Worm (Caenorhabditis elegans) whole organism, early embryonic: ENCODE data around the gene D1044.1.

Experiments
- B0310.2 ChIP-seq: sonication (generic microtip); optimal IDR thresholded peaks from 2 replicates; lab custom pipeline; 2016; ENCODE audit warnings: mild to moderate bottlenecking, missing genetic modification characterization, missing compliant biosample characterization
- F13C5.2 ChIP-seq: sonication (generic microtip); optimal IDR thresholded peaks from 2 replicates; lab custom pipeline; 2017; ENCODE audit warnings: mild to moderate bottlenecking, missing genetic modification characterization, inconsistent platforms, missing compliant biosample characterization
- aly-1 ChIP-seq: sonication (generic microtip); optimal IDR thresholded peaks from 2 replicates; lab custom pipeline; 2016; ENCODE audit warnings: missing genetic modification characterization, missing compliant biosample characterization
- ama-1 ChIP-seq: fragments of 150-350 bp; optimal IDR thresholded peaks from 2 replicates; lab custom pipeline; 2014
- ceh-13 ChIP-seq: fragments of 200-800 bp; sonication (Bioruptor generic); optimal IDR thresholded peaks from 2 replicates; lab custom pipeline; 2018; ENCODE audit warnings: mild to moderate bottlenecking, missing genetic modification characterization, missing compliant biosample characterization
- ceh-36 ChIP-seq: sonication (generic microtip); optimal IDR thresholded peaks from 2 replicates; lab custom pipeline; 2016; ENCODE audit warnings: missing genetic modification characterization, inconsistent platforms, missing compliant biosample characterization
- ets-7 ChIP-seq: sonication (generic microtip); optimal IDR thresholded peaks from 2 replicates; lab custom pipeline; 2016; ENCODE audit warnings: missing genotype, missing genetic modification characterization, missing compliant biosample characterization
- flt-1 ChIP-seq: fragments of 200-800 bp; sonication (Bioruptor generic); IDR thresholded peaks from 2 replicates; pipeline ENCODE4 v1.3.6; 2022; ENCODE audit warnings: missing genetic modification characterization, missing compliant biosample characterization
- hmbx-1 ChIP-seq: sonication (generic microtip); optimal IDR thresholded peaks from 2 replicates; lab custom pipeline; 2016; ENCODE audit warnings: mild to moderate bottlenecking, missing genetic modification characterization, missing compliant biosample characterization
- hmg-4 ChIP-seq: fragments of 200-800 bp; sonication (Bioruptor generic); optimal IDR thresholded peaks from 2 replicates; lab custom pipeline; 2018; ENCODE audit warnings: mild to moderate bottlenecking, missing genetic modification characterization, missing compliant biosample characterization
- hnd-1 ChIP-seq: sonication (generic microtip); optimal IDR thresholded peaks from 2 replicates; lab custom pipeline; 2016; ENCODE audit warnings: missing genetic modification characterization, missing compliant biosample characterization
- pes-1 ChIP-seq: fragments of 200-800 bp; sonication (Bioruptor generic); IDR thresholded peaks from 2 replicates; pipeline ENCODE4 v1.3.6; 2022; ENCODE audit warnings: missing genetic modification reagents, missing genetic modification characterization, missing compliant biosample characterization
- scrt-1 ChIP-seq: fragments of 200-800 bp; sonication (Bioruptor generic); IDR thresholded peaks from 2 replicates; pipeline ENCODE4 v1.3.6; 2022; ENCODE audit warnings: missing genetic modification characterization, missing compliant biosample characterization
- sea-1 ChIP-seq: fragments of 200-800 bp; sonication (Bioruptor generic); conservative IDR thresholded peaks from 2 replicates; pipeline ENCODE4 v1.3.6; 2022; ENCODE audit warnings: missing genetic modification characterization, missing compliant biosample characterization
- tbx-11 ChIP-seq: fragments of 200-800 bp; sonication (Bioruptor generic); IDR thresholded peaks from 2 replicates; pipeline ENCODE4 v1.3.6; 2022; ENCODE audit warnings: missing genetic modification characterization, missing compliant biosample characterization
- tbx-37 ChIP-seq: fragments of 200-800 bp; sonication (Bioruptor generic); conservative IDR thresholded peaks from 2 replicates; pipeline ENCODE4 v1.3.6; 2022; ENCODE audit warnings: missing genetic modification reagents, missing genetic modification characterization, missing compliant biosample characterization
- tra-4 ChIP-seq: sonication (generic microtip); optimal IDR thresholded peaks from 2 replicates; lab custom pipeline; 2017; ENCODE audit warnings: missing genetic modification characterization, missing compliant biosample characterization

The D1044.1 gene

ce11 chrIII:5565699-5566098, 21.6 kb downstream of the D1044.1 start:
- TF ChIP-seq hnd-1, result no peak
- TF ChIP-seq aly-1 (tag; lab: Kevin White, UChicago), result no peak
- TF ChIP-seq hmbx-1 (tag; lab: Kevin White, UChicago), result no peak
- no peak for TF ChIP-seq ets-7 (tag; lab: Kevin White, UChicago)
- no peak for TF ChIP-seq tbx-37 (GFP tag; lab: Robert Waterston, UW)
- TF ChIP-seq tra-4 (tag; lab: Kevin White, UChicago), result no peak
- no peak for TF ChIP-seq sea-1 (GFP tag; lab: Robert Waterston, UW)
- TF ChIP-seq scrt-1, result no peak
- no peak for TF ChIP-seq tbx-11 (GFP tag; lab: Robert Waterston, UW)
- no peak for TF ChIP-seq F13C5.2 (tag; lab: Kevin White, UChicago)
- TF ChIP-seq ceh-36 (tag; lab: Kevin White, UChicago), result no peak
- no peak for TF ChIP-seq flt-1 (GFP tag; lab: Robert Waterston, UW)
- TF ChIP-seq pes-1, result no peak
- no peak for TF ChIP-seq ama-1 (lab: Kevin White, UChicago)
- TF ChIP-seq B0310.2, result no peak
- TF ChIP-seq hmg-4 (GFP tag; lab: Kevin White, UChicago), result no peak
- TF ChIP-seq ceh-13 (GFP tag; lab: Kevin White, UChicago), result no peak

- TF ChIP-seq ceh-13 (GFP tag; lab: Kevin White, UChicago), result no peak
- TF ChIP-seq ama-1 (lab: Kevin White, UChicago), result no peak
- TF ChIP-seq aly-1 (tag; lab: Kevin White, UChicago), result no peak
- TF ChIP-seq F13C5.2 (tag; lab: Kevin White, UChicago), result no peak
- TF ChIP-seq hnd-1, result no peak
- TF ChIP-seq tra-4 (tag; lab: Kevin White, UChicago), result no peak
- no peak for TF ChIP-seq ceh-36 (tag; lab: Kevin White, UChicago)
- TF ChIP-seq tbx-37 (GFP tag; lab: Robert Waterston, UW), result no peak
- TF ChIP-seq ets-7 (tag; lab: Kevin White, UChicago), result no peak
These were observed 22.4 kb downstream of the D1044.1 start for ce11 chrIII:5566496-5566895.

- TF ChIP-seq ceh-36 (tag; lab: Kevin White, UChicago) (no peak), scrt-1 (no peak), ama-1 (lab: Kevin White, UChicago) (no peak), F13C5.2 (tag; lab: Kevin White, UChicago) (no peak), sea-1 (GFP tag; lab: Robert Waterston, UW) (no peak)
These were observed 24.2 kb downstream of the D1044.1 start for ce11 chrIII:5568265-5568664.

- TF ChIP-seq tbx-11 (GFP tag; lab: Robert Waterston, UW), result no peak
- no peak for TF ChIP-seq ceh-36 (tag; lab: Kevin White, UChicago)
- TF ChIP-seq tra-4 (tag; lab: Kevin White, UChicago), result no peak
- no peak for TF ChIP-seq aly-1 (tag; lab: Kevin White, UChicago)
- no peak for TF ChIP-seq ets-7 (tag; lab: Kevin White, UChicago)
- no peak for TF ChIP-seq hmg-4 (GFP tag; lab: Kevin White, UChicago)
- no peak for TF ChIP-seq ama-1 (lab: Kevin White, UChicago)
- no peak for TF ChIP-seq hnd-1
- TF ChIP-seq F13C5.2 (tag; lab: Kevin White, UChicago), result no peak
- no peak for TF ChIP-seq B0310.2
- no peak for TF ChIP-seq pes-1
- TF ChIP-seq tbx-37 (GFP tag; lab: Robert Waterston, UW), result no peak
- TF ChIP-seq flt-1 (GFP tag; lab: Robert Waterston, UW), result no peak
- no peak for TF ChIP-seq scrt-1
- no peak for TF ChIP-seq ceh-13 (GFP tag; lab: Kevin White, UChicago)
These were observed 24.6 kb downstream of the D1044.1 start, which contains the start of gene nspb-12 for ce11 chrIII:5568679-5569078. Gene nspb-12, minus strand, starts transcription at chrIII:5568779.

- TF ChIP-seq tbx-11 (GFP tag; lab: Robert Waterston, UW) (no peak), aly-1 (tag; lab: Kevin White, UChicago) (no peak), ets-7 (tag; lab: Kevin White, UChicago) (no peak), ceh-36 (tag; lab: Kevin White, UChicago) (no peak), F13C5.2 (tag; lab: Kevin White, UChicago) (no peak), ama-1 (lab: Kevin White, UChicago) (no peak), sea-1 (GFP tag; lab: Robert Waterston, UW) (no peak), tbx-37 (GFP tag; lab: Robert Waterston, UW) (no peak), tra-4 (tag; lab: Kevin White, UChicago) (no peak), B0310.2 (no peak), hnd-1 (no peak), flt-1 (GFP tag; lab: Robert Waterston, UW) (no peak), ceh-13 (GFP tag; lab: Kevin White, UChicago) (no peak)
These were observed 26.8 kb downstream of the D1044.1 start for ce11 chrIII:5570814-5571443.

- TF ChIP-seq tbx-37 (GFP tag; lab: Robert Waterston, UW) (no peak), B0310.2 (no peak), ama-1 (lab: Kevin White, UChicago) (no peak), hmg-4 (GFP tag; lab: Kevin White, UChicago) (no peak), hmbx-1 (tag; lab: Kevin White, UChicago) (no peak), aly-1 (tag; lab: Kevin White, UChicago) (no peak), flt-1 (GFP tag; lab: Robert Waterston, UW) (no peak), sea-1 (GFP tag; lab: Robert Waterston, UW) (no peak), F13C5.2 (tag; lab: Kevin White, UChicago) (no peak), ceh-36 (tag; lab: Kevin White, UChicago) (no peak), ceh-13 (GFP tag; lab: Kevin White, UChicago) (no peak), tbx-11 (GFP tag; lab: Robert Waterston, UW) (no peak), tra-4 (tag; lab: Kevin White, UChicago) (no peak), scrt-1 (no peak), ets-7 (tag; lab: Kevin White, UChicago) (no peak), hnd-1 (no peak), pes-1 (no peak)
These were observed 28.7 kb downstream of the D1044.1 start for ce11 chrIII:5572806-5573205.

- no peak for TF ChIP-seq aly-1 (tag; lab: Kevin White, UChicago)
- TF ChIP-seq hmg-4 (GFP tag; lab: Kevin White, UChicago), result no peak
- TF ChIP-seq ets-7 (tag; lab: Kevin White, UChicago), result no peak
- no peak for TF ChIP-seq pes-1
- TF ChIP-seq F13C5.2 (tag; lab: Kevin White, UChicago), result no peak
- no peak for TF ChIP-seq B0310.2
- TF ChIP-seq tra-4 (tag; lab: Kevin White, UChicago), result no peak
- no peak for TF ChIP-seq ceh-13 (GFP tag; lab: Kevin White, UChicago)
These were observed 29.6 kb downstream of the D1044.1 start, which contains the start of gene molo-1 for ce11 chrIII:5573694-5574093. Gene molo-1, plus strand, starts transcription at chrIII:5573994.
